Worm (Caenorhabditis elegans) whole organism, L4 larva: Measurements from ENCODE around the gene ppgn-1.

Source experiments
- D1046.2 ChIP-seq: fragments of 200-800 bp; sonication (Bioruptor generic); IDR thresholded peaks from 2 replicates; pipeline ENCODE4 v1.3.6; 2022; ENCODE audit warnings: missing genetic modification characterization, missing compliant biosample characterization
- F10B5.3 ChIP-seq: sonication (generic microtip); optimal IDR thresholded peaks from 2 replicates; lab custom pipeline; 2016; ENCODE audit warnings: mild to moderate bottlenecking, missing genetic modification characterization, missing compliant biosample characterization
- F26F4.8 ChIP-seq: fragments of 200-800 bp; sonication (Bioruptor generic); conservative IDR thresholded peaks from 2 replicates; pipeline ENCODE4 v1.3.6; 2022; ENCODE audit warnings: missing genetic modification characterization, missing compliant biosample characterization
- R02D3.7 ChIP-seq: fragments of 150-350 bp; sonication (generic microtip); optimal IDR thresholded peaks from 3 replicates; lab custom pipeline; 2014; ENCODE audit warnings: missing biosample characterization, missing genetic modification characterization
- T26A8.4 ChIP-seq: fragments of 200-800 bp; sonication (Bioruptor generic); IDR thresholded peaks from 2 replicates; pipeline ENCODE4 v1.3.6; 2022; ENCODE audit warnings: missing genetic modification characterization, missing compliant biosample characterization
- Y105C5A.15 ChIP-seq: fragments of 200-800 bp; sonication (Bioruptor generic); IDR thresholded peaks from 2 replicates; pipeline ENCODE4 v1.3.6; 2022; ENCODE audit warnings: missing genetic modification characterization, missing compliant biosample characterization
- Y5F2A.4 ChIP-seq: fragments of 200-800 bp; sonication (Bioruptor generic); optimal IDR thresholded peaks from 2 replicates; lab custom pipeline; 2018; ENCODE audit warnings: mild to moderate bottlenecking, missing genetic modification characterization, missing compliant biosample characterization
- ZK337.2 ChIP-seq: fragments of 200-800 bp; sonication (Bioruptor generic); IDR thresholded peaks from 2 replicates; pipeline ENCODE4 v1.3.6; 2022; ENCODE audit warnings: missing genetic modification reagents, missing genetic modification characterization, missing compliant biosample characterization
- aha-1 ChIP-seq: fragments of 150-350 bp; peaks from one replicate; lab custom pipeline; 2014; ENCODE audit warnings: missing biosample characterization, missing genetic modification characterization
- ama-1 ChIP-seq: fragments of 150-350 bp; optimal IDR thresholded peaks from 2 replicates; lab custom pipeline; 2014; ENCODE audit warnings: inconsistent platforms, mixed read lengths
- ceh-32 ChIP-seq: sonication (generic microtip); optimal IDR thresholded peaks from 2 replicates; lab custom pipeline; 2016; ENCODE audit warnings: mild to moderate bottlenecking, missing genetic modification characterization, missing compliant biosample characterization; ENCODE audit not compliant: poor library complexity
- ceh-44 ChIP-seq: fragments of 200-800 bp; sonication (Bioruptor generic); IDR thresholded peaks from 2 replicates; pipeline ENCODE4 v1.3.6; 2022; ENCODE audit warnings: missing genetic modification reagents, missing genetic modification characterization, missing compliant biosample characterization
- ceh-82 ChIP-seq: sonication (generic microtip); optimal IDR thresholded peaks from 2 replicates; lab custom pipeline; 2017; ENCODE audit warnings: missing biosample characterization, missing genetic modification characterization
- cey-2 ChIP-seq: sonication (generic microtip); optimal IDR thresholded peaks from 3 replicates; lab custom pipeline; 2017; ENCODE audit warnings: missing genetic modification characterization, mild to moderate bottlenecking, missing compliant biosample characterization, antibody characterized with exemption, borderline replicate concordance; ENCODE audit not compliant: insufficient read depth
- daf-16 ChIP-seq, 3 experiments: sonication (generic microtip); optimal IDR thresholded peaks; 2 replicates each; lab custom pipeline; 2016 to 2017; ENCODE audit warnings: missing genetic modification characterization in 3 of 3, missing genetic modification reagents in 3 of 3, mild to moderate bottlenecking in 2 of 3, missing compliant biosample characterization in 2 of 3, missing biosample characterization in 1 of 3, moderate library complexity in 1 of 3
- daf-8 ChIP-seq: fragments of 200-800 bp; sonication (Bioruptor generic); IDR thresholded peaks from 2 replicates; pipeline ENCODE4 v1.3.6; 2022; ENCODE audit warnings: missing genetic modification characterization, missing compliant biosample characterization
- dmd-6 ChIP-seq: fragments of 200-800 bp; sonication (Bioruptor generic); IDR thresholded peaks from 2 replicates; pipeline ENCODE4 v1.3.6; 2022; ENCODE audit warnings: missing genetic modification reagents, missing genetic modification characterization, missing compliant biosample characterization
- dmd-9 ChIP-seq: fragments of 200-800 bp; sonication (Bioruptor generic); IDR thresholded peaks from 2 replicates; pipeline ENCODE4 v1.3.6; 2022; ENCODE audit warnings: missing genetic modification reagents, missing genetic modification characterization, missing compliant biosample characterization
- fos-1 ChIP-seq: fragments of 150-350 bp; optimal IDR thresholded peaks from 2 replicates; lab custom pipeline; 2014; ENCODE audit warnings: missing biosample characterization, missing genetic modification characterization
- gei-8 ChIP-seq: fragments of 200-800 bp; sonication (Bioruptor generic); optimal IDR thresholded peaks from 2 replicates; lab custom pipeline; 2018; ENCODE audit warnings: mild to moderate bottlenecking, missing genetic modification characterization, missing compliant biosample characterization
- hlh-11 ChIP-seq: fragments of 200-800 bp; sonication (Bioruptor generic); optimal IDR thresholded peaks from 2 replicates; lab custom pipeline; 2018; ENCODE audit warnings: mild to moderate bottlenecking, missing genetic modification characterization, missing compliant biosample characterization
- jun-1 ChIP-seq: fragments of 150-350 bp; optimal IDR thresholded peaks from 2 replicates; lab custom pipeline; 2014; ENCODE audit warnings: missing biosample characterization, missing genetic modification reagents, missing genetic modification characterization
- lim-7 ChIP-seq: fragments of 200-800 bp; sonication (Bioruptor generic); IDR thresholded peaks from 2 replicates; pipeline ENCODE4 v1.3.6; 2022; ENCODE audit warnings: missing genetic modification characterization, missing compliant biosample characterization
- lin-13 ChIP-seq: fragments of 150-350 bp; optimal IDR thresholded peaks from 2 replicates; lab custom pipeline; 2014; ENCODE audit warnings: missing biosample characterization, missing genetic modification reagents, missing genetic modification characterization
- lir-3 ChIP-seq: sonication (generic microtip); optimal IDR thresholded peaks from 2 replicates; lab custom pipeline; 2016; ENCODE audit warnings: mild to moderate bottlenecking, missing genetic modification characterization, missing compliant biosample characterization
- lsy-2 ChIP-seq, 2 experiments: fragments of 150-350 bp in 1 of 2; sonication (generic microtip) in 1 of 2; optimal IDR thresholded peaks; 2 replicates each; lab custom pipeline; 2014 to 2017; ENCODE audit warnings: missing biosample characterization in 2 of 2, missing genetic modification characterization in 2 of 2
- madf-5 ChIP-seq, 2 experiments: fragments of 200-800 bp; sonication (Bioruptor generic); IDR thresholded peaks; 2 replicates each; pipeline ENCODE4 v1.3.6; 2022; ENCODE audit warnings: missing compliant biosample characterization in 2 of 2, missing genetic modification characterization in 2 of 2
- madf-9 ChIP-seq: fragments of 200-800 bp; sonication (Bioruptor generic); conservative IDR thresholded peaks from 2 replicates; pipeline ENCODE4 v1.3.6; 2022; ENCODE audit warnings: missing genetic modification reagents, missing genetic modification characterization, missing compliant biosample characterization
- mes-2 ChIP-seq: sonication (generic microtip); optimal IDR thresholded peaks from 2 replicates; lab custom pipeline; 2016; ENCODE audit warnings: missing genotype, mild to moderate bottlenecking, missing genetic modification characterization, missing compliant biosample characterization; ENCODE audit not compliant: poor library complexity, severe bottlenecking
- nhr-10 ChIP-seq: fragments of 150-350 bp; optimal IDR thresholded peaks from 2 replicates; lab custom pipeline; 2014; ENCODE audit warnings: missing biosample characterization, missing genetic modification characterization
- nhr-111 ChIP-seq: fragments of 200-800 bp; sonication (Bioruptor generic); optimal IDR thresholded peaks from 2 replicates; lab custom pipeline; 2018; ENCODE audit warnings: mild to moderate bottlenecking, missing genetic modification characterization, missing compliant biosample characterization
- nhr-28 ChIP-seq: fragments of 150-350 bp; optimal IDR thresholded peaks from 2 replicates; lab custom pipeline; 2014; ENCODE audit warnings: missing biosample characterization, missing genetic modification characterization
- nhr-42 ChIP-seq: fragments of 200-800 bp; sonication (Bioruptor generic); IDR thresholded peaks from 2 replicates; pipeline ENCODE4 v1.3.6; 2022; ENCODE audit warnings: missing genetic modification characterization, missing compliant biosample characterization
- nhr-77 ChIP-seq: fragments of 150-350 bp; optimal IDR thresholded peaks from 2 replicates; lab custom pipeline; 2014; ENCODE audit warnings: missing biosample characterization, missing genetic modification characterization
- pha-4 ChIP-seq, 2 experiments: fragments of 150-350 bp in 1 of 2; fragments of 200-800 bp in 1 of 2; sonication (Bioruptor generic) in 1 of 2; IDR thresholded peaks in 1 of 2; optimal IDR thresholded peaks in 1 of 2; 2 replicates each; pipeline versions ENCODE4 v1.3.6 to Lab custom; 2014 to 2022; ENCODE audit warnings: missing genetic modification characterization in 2 of 2, missing genetic modification reagents in 2 of 2, missing biosample characterization in 1 of 2, missing compliant biosample characterization in 1 of 2
- pqm-1 ChIP-seq: sonication (generic microtip); optimal IDR thresholded peaks from 2 replicates; lab custom pipeline; 2017; ENCODE audit warnings: missing biosample characterization, missing genetic modification characterization
- set-16 ChIP-seq: fragments of 200-800 bp; sonication (Bioruptor generic); IDR thresholded peaks from 2 replicates; pipeline ENCODE4 v1.3.6; 2022; ENCODE audit warnings: missing genetic modification reagents, missing genetic modification characterization, missing compliant biosample characterization
- spr-3 ChIP-seq: fragments of 200-800 bp; sonication (Bioruptor generic); optimal IDR thresholded peaks from 2 replicates; lab custom pipeline; 2018; ENCODE audit warnings: mild to moderate bottlenecking, missing genetic modification characterization, missing compliant biosample characterization
- tag-97 ChIP-seq: fragments of 200-800 bp; sonication (Bioruptor generic); IDR thresholded peaks from 2 replicates; pipeline ENCODE4 v1.3.6; 2022; ENCODE audit warnings: missing genetic modification characterization, missing compliant biosample characterization
- tra-1 ChIP-seq: fragments of 200-800 bp; sonication (Bioruptor generic); IDR thresholded peaks from 2 replicates; pipeline ENCODE4 v1.3.6; 2022; ENCODE audit warnings: missing genetic modification reagents, missing genetic modification characterization, missing compliant biosample characterization
- unc-62 ChIP-seq, 3 experiments: fragments of 150-350 bp in 1 of 3; sonication (generic microtip); optimal IDR thresholded peaks in 2 of 3; peaks in 1 of 3; 1 replicate in 1 of 3; 2 replicates in 2 of 3; lab custom pipeline; 2014 to 2017; ENCODE audit warnings: missing biosample characterization in 3 of 3, missing genetic modification characterization in 3 of 3, missing genetic modification reagents in 3 of 3, missing genotype in 1 of 3
- zag-1 ChIP-seq: fragments of 150-350 bp; optimal IDR thresholded peaks from 2 replicates; lab custom pipeline; 2014; ENCODE audit warnings: missing biosample characterization, missing genetic modification characterization
- zfp-3 ChIP-seq: fragments of 200-800 bp; sonication (Bioruptor generic); conservative IDR thresholded peaks from 2 replicates; pipeline ENCODE4 v1.3.6; 2022; ENCODE audit warnings: missing genetic modification reagents, missing genetic modification characterization, missing compliant biosample characterization
- zip-11 ChIP-seq: fragments of 200-800 bp; sonication (Bioruptor generic); IDR thresholded peaks from 2 replicates; pipeline ENCODE4 v1.3.6; 2022; ENCODE audit warnings: missing genetic modification characterization, missing compliant biosample characterization
- ztf-7 ChIP-seq: fragments of 150-350 bp; optimal IDR thresholded peaks from 2 replicates; lab custom pipeline; 2014; ENCODE audit warnings: missing biosample characterization, missing genetic modification characterization

The ppgn-1 gene

DNA sequence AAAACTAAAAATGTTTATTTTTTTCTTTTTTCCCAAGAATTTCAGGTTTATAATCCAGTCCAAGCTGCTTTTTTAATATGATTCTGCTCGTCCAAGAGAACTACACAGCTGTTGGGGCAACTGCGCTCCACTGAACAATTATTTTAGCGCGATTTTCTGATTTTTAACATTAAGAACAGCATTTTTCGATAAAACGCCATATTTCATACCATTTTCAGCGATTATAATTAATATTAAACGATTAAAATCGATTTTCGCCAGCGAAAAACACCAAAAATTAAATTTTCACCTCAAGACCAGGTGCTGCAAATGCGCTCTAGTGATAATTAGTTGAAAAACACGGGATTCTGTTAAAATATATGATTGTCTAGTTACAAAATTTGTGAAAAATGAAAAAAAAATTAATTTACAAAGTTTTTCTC, 41.5 kb upstream of the ppgn-1 start (continued):
- no peak for TF ChIP-seq daf-8 (GFP tag; lab: Robert Waterston, UW)
- TF ChIP-seq nhr-28 (tag; lab: Kevin White, UChicago), result no peak
- no peak for TF ChIP-seq ceh-82 (tag; lab: Kevin White, UChicago)
- 0 out of 4 replicates have a peak, but pooled peaks of 1 of the 2 experiments have one; percentile 37 for TF ChIP-seq madf-5 (GFP tag; IDR thresholded peaks at IDR 0.05; lab: Robert Waterston, UW)
- no peak for TF ChIP-seq aha-1 (tag; lab: Kevin White, UChicago)
- TF ChIP-seq fos-1 (tag; lab: Kevin White, UChicago), result no peak
- TF ChIP-seq ZK337.2 (GFP tag; lab: Robert Waterston, UW), result no peak
- TF ChIP-seq nhr-10 (tag; lab: Kevin White, UChicago), result no peak
- 0 out of 2 replicates have a peak, but pooled peaks have one; percentile 69 for TF ChIP-seq D1046.2 (GFP tag; lab: Robert Waterston, UW)
- no peak for TF ChIP-seq ama-1
- TF ChIP-seq T26A8.4 (GFP tag; lab: Robert Waterston, UW), result peak; percentile 76
- TF ChIP-seq F26F4.8, result no peak
- peak; percentile 55 for TF ChIP-seq hlh-11 (tag; lab: Kevin White, UChicago)
- no peak for TF ChIP-seq zip-11
- peak; percentile 30 for TF ChIP-seq mes-2
- TF ChIP-seq tag-97 (GFP tag; lab: Robert Waterston, UW), result no peak
- TF ChIP-seq cey-2 (tag; lab: Kevin White, UChicago), result no peak
- peak; percentile 69 for TF ChIP-seq nhr-42 (GFP tag; lab: Robert Waterston, UW)
- peak; percentile 63 for TF ChIP-seq lin-13 (GFP tag; lab: Kevin White, UChicago)
- no peak for TF ChIP-seq ceh-44 (GFP tag; lab: Robert Waterston, UW)
- TF ChIP-seq R02D3.7, result no peak
- no peak for TF ChIP-seq zag-1 (tag; lab: Kevin White, UChicago)
- peak; percentile 18; the same call in 1 of the 2 replicates for TF ChIP-seq dmd-6 (GFP tag; lab: Robert Waterston, UW)
- TF ChIP-seq daf-16 (GFP tag; optimal IDR thresholded peaks at IDR 0.05; lab: Kevin White, UChicago), result peak in 1 of 2 experiments; percentile 22
- TF ChIP-seq daf-16 (tag; optimal IDR thresholded peaks at IDR 0.05; lab: Kevin White, UChicago), result no peak
- TF ChIP-seq, all 104 proteins: peak for 38

DNA sequence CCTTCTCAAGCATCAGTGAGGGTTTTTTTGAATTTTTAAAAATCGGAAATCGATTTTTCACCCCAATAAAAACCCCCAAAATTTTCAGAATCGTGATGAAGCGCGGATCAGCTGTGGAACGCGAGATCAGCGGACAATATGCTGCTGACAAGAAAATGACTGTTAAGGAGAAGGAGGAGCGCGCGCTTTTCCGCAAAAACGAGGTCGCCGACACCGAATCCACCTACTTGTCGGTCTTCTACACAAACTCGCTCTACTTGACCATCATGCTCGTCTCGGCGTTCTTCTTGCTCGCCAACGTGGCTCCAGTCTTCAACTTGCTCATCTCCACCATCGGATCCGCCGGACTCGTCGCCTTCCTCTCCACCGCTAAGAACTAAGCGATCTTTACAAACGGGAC, 41.0 kb upstream of the ppgn-1 start:
- no peak for TF ChIP-seq jun-1 (tag; lab: Kevin White, UChicago)
- no peak for TF ChIP-seq zfp-3 (GFP tag; lab: Robert Waterston, UW)
- no peak for TF ChIP-seq nhr-77 (tag; lab: Kevin White, UChicago)
- no peak for TF ChIP-seq daf-8 (GFP tag; lab: Robert Waterston, UW)
- TF ChIP-seq tra-1 (GFP tag; lab: Robert Waterston, UW), result 0 out of 2 replicates have a peak, but pooled peaks have one; percentile 4
- TF ChIP-seq pqm-1 (tag; lab: Kevin White, UChicago), result no peak
- TF ChIP-seq lir-3 (tag; lab: Kevin White, UChicago), result no peak
- no peak for TF ChIP-seq lsy-2 (tag; optimal IDR thresholded peaks at IDR 0.05; lab: Kevin White, UChicago)
- no peak for TF ChIP-seq ceh-82 (tag; lab: Kevin White, UChicago)
- no peak for TF ChIP-seq Y5F2A.4 (GFP tag; lab: Kevin White, UChicago)
- peak in 1 of 2 experiments; percentile 51 for TF ChIP-seq unc-62 (GFP tag; optimal IDR thresholded peaks at IDR 0.05 in 1 of 2; lab: Kevin White, UChicago)
- no peak for TF ChIP-seq unc-62 (tag; optimal IDR thresholded peaks at IDR 0.05; lab: Kevin White, UChicago)
- TF ChIP-seq lim-7 (GFP tag; lab: Robert Waterston, UW), result no peak
- no peak for TF ChIP-seq dmd-6 (GFP tag; lab: Robert Waterston, UW)
- TF ChIP-seq set-16 (GFP tag; lab: Robert Waterston, UW), result peak; percentile 38

DNA sequence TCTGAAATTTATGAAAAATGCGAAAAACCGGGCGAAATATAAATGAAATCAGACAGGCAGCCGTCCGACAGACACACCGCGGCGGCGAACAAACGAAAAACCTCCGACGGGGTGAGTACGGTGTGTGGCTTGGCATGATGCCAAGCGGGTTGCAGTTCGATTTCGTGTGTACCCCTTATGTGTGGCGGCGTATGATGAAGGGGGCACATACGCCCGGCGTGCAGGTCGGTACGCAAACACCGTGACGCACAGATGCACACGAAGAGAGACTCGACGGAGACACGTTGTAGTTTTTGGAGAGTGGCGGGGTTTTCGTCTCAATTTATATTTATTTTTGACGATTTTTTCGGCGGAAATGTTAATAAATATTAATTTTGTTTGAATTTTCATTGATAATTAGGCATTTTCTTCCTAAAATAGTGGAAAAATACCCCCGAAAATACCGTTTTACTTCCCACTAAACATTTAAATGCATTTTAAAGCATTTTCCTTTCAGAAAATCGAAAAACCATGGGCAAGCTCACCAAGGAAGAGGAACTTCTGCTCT, 40.3 kb upstream of the ppgn-1 start, which contains the start of gene trap-3:
TSS of gene trap-3 (plus strand) at position 497 of the 547 bp plus-strand sequence.
- TF ChIP-seq gei-8 (GFP tag; lab: Kevin White, UChicago) (peak; percentile 60), pha-4 (GFP tag; IDR thresholded peaks at IDR 0.05; lab: Robert Waterston, UW) (peak; percentile 87), pha-4 (tag; optimal IDR thresholded peaks at IDR 0.05; lab: Kevin White, UChicago) (no peak), hlh-11 (tag; lab: Kevin White, UChicago) (peak; percentile 98), ceh-32 (tag; lab: Kevin White, UChicago) (peak; percentile 50), cey-2 (tag; lab: Kevin White, UChicago) (no peak), ceh-44 (GFP tag; lab: Robert Waterston, UW) (peak; percentile 80; the same call in 1 of the 2 replicates), F10B5.3 (tag; lab: Kevin White, UChicago) (peak; percentile 91), fos-1 (tag; lab: Kevin White, UChicago) (no peak), tra-1 (GFP tag; lab: Robert Waterston, UW) (peak; percentile 94), spr-3 (GFP tag; lab: Kevin White, UChicago) (peak; percentile 90), Y105C5A.15 (peak; percentile 71; the same call in 1 of the 2 replicates), nhr-111 (peak; percentile 38), nhr-42 (GFP tag; lab: Robert Waterston, UW) (peak; percentile 93), ztf-7 (tag; lab: Kevin White, UChicago) (peak; percentile 87), madf-9 (GFP tag; lab: Robert Waterston, UW) (peak; percentile 93), dmd-9 (peak; percentile 94)
